Worm (Caenorhabditis elegans): ENCODE measurements around the gene mesp-1.

DNA sequence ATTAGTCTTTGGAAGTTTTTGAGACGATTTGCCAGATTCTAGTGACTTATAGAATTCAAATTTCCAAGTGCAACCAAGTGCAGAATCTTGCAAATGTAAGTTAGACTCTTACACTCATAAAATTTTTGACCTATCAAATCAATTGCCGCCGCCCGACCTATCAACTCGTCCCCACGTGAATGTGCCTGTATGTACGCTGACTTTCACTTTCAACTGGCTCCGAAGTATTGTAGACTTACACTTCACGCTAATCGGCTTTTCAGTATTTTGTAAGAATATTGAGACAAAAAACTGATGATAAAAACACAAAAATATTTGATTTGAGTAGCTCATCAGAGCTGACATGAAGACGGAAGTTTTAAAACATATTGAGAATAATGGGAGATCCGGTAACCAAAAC, 33.7 kb downstream of the mesp-1 start:
- TF ChIP-seq nhr-237 (tag; optimal IDR thresholded peaks at IDR 0.05) (no peak), snpc-4 (tag; optimal IDR thresholded peaks at IDR 0.05) (no peak), egl-27 (tag; optimal IDR thresholded peaks at IDR 0.05) (no peak), mdl-1 (tag; optimal IDR thresholded peaks at IDR 0.05) (peak in 1 of 2 experiments; percentile 19), nhr-23 (tag; optimal IDR thresholded peaks at IDR 0.05) (no peak), ama-1 (optimal IDR thresholded peaks at IDR 0.05) (no peak), unc-62 (GFP tag; optimal IDR thresholded peaks at IDR 0.05) (no peak), lsy-2 (tag; optimal IDR thresholded peaks at IDR 0.05) (no peak), F13H6.1 (tag; optimal IDR thresholded peaks at IDR 0.05) (no peak), gmeb-1 (tag; optimal IDR thresholded peaks at IDR 0.05) (no peak), nhr-10 (tag; optimal IDR thresholded peaks at IDR 0.05) (no peak), lin-39 (tag; optimal IDR thresholded peaks at IDR 0.05) (no peak), blmp-1 (tag; optimal IDR thresholded peaks at IDR 0.05; ENCODE audit: insufficient read depth) (peak; percentile 57)
